Fruit fly (Drosophila melanogaster): ENCODE data around the gene CG12541.

Gene CG12541

DNA sequence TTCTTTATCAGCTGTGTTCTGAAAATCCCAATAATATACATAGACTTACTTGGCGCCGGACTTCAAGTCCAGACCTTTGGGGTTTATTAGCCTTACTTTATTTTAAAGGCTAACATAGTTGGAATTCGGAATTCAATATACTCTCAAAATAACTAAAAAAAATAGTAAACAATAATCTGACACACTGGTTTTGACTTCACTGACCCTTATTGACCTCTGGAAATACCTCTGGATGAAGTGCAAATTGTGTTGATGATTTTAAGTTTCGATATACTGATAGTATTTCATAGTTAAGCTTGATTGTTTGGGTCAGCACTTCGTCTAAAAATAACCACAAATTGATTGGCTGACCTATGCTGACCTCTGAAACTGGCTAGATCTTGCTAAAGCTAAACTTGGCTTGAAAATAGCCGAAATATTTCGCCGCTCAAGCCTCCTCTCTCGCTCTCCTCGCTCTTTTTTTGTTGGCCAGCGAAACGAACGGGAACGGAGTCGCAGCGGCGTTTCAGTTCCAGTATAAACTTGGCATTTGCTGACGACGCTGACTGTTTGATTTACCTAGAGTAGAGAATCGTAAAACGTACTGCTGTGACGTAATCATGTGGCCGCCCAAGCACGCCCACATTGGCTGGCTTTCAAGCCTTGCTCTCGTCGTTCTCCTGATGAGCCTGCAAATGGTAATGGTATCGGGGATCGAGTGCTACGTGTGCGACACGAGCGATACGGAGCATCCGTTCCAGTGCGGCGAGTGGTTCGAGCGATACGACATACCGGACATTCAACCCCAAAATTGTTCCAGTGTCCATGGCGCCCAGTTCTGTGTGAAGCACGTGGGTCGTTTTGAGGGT is 79.6 kb downstream of the CG12541 start, which contains the start of gene bou:
TSS of gene bou (plus strand) at position 507 of the 848 bp plus-strand sequence.
- TF ChIP-seq CG4496 (GFP tag; IDR thresholded peaks at IDR 0.05) (no peak), D1 (tag; optimal IDR thresholded peaks at IDR 0.05) (no peak), CG8159 (tag; optimal IDR thresholded peaks at IDR 0.05) (peak; percentile 10), Pif1B (GFP tag; optimal IDR thresholded peaks at IDR 0.05) (no peak), CG32121 (GFP tag; IDR thresholded peaks at IDR 0.05) (no peak), CG14655 (GFP tag; optimal IDR thresholded peaks at IDR 0.05) (peak; percentile 24), rn (GFP tag; IDR thresholded peaks at IDR 0.05) (no peak), CG12605 (GFP tag; IDR thresholded peaks at IDR 0.05) (no peak)

DNA sequence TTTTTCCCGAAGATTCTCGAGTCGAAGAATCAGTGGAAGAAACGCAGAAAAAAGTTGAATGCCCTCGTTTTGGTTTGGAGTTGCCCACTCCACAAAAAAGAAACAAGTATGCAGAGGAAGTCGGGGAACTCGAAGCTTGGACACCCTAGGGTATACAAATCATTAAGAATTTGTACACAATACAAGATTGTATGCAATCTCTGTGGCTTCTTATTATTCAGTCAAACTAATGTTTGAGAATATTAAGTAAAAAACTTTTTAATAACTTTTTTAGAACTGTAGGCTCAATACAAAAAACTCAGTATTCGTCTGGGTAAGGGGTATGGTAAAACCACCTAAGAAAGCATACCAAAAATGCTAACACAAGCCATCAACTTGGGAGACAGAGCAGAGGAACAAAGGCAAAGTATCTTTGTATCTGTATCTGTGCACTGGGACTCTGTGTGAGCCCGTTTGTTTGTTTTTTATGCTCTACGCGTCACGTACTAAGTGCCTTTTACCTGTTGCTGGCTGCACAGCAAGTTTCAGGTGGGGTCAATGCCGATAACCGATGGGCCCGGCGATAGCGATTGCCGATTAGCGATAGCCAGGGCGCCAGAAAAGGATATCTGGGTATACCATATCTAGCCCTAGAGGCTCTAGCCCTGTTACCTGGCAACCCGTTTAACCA is 80.5 kb downstream of the CG12541 start:
- no peak; the same call in none of the 2 replicates for TF ChIP-seq CG12605 (GFP tag; IDR thresholded peaks at IDR 0.05)
- peak; percentile 60; the same call in 2 of the 3 replicates for TF ChIP-seq fd96Ca (GFP tag; IDR thresholded peaks at IDR 0.05)
- peak; percentile 49 for TF ChIP-seq CG13204 (GFP tag; optimal IDR thresholded peaks at IDR 0.05)
- TF ChIP-seq gl (tag; optimal IDR thresholded peaks at IDR 0.05) = peak; percentile 53
- TF ChIP-seq CG32121 (GFP tag; IDR thresholded peaks at IDR 0.05) = peak; percentile 54
- peak; percentile 85 for TF ChIP-seq CG8301 (tag; optimal IDR thresholded peaks at IDR 0.05)
- TF ChIP-seq Snoo (tag; optimal IDR thresholded peaks at IDR 0.05) = peak; percentile 90
- peak; percentile 90 for TF ChIP-seq CG14655 (GFP tag; optimal IDR thresholded peaks at IDR 0.05)
- TF ChIP-seq CG17806 (tag; optimal IDR thresholded peaks at IDR 0.05) = peak; percentile 84
- peak; percentile 93 for TF ChIP-seq Pif1B (GFP tag; optimal IDR thresholded peaks at IDR 0.05)
- peak; percentile 89 for TF ChIP-seq Pif1A (GFP tag; optimal IDR thresholded peaks at IDR 0.05)
- TF ChIP-seq D1 (tag; optimal IDR thresholded peaks at IDR 0.05) = peak; percentile 54
- TF ChIP-seq CG10348 (GFP tag; IDR thresholded peaks at IDR 0.05) = no peak
- peak; percentile 80; the same call in 2 of the 3 replicates for TF ChIP-seq CG4496 (GFP tag; IDR thresholded peaks at IDR 0.05)
- peak; percentile 64 for TF ChIP-seq Ets98B (GFP tag; IDR thresholded peaks at IDR 0.05)
- peak; percentile 87 for TF ChIP-seq CG9948 (tag; optimal IDR thresholded peaks at IDR 0.05)
- TF ChIP-seq EcR (GFP tag; optimal IDR thresholded peaks at IDR 0.05) = peak; percentile 98
- peak; percentile 87 for TF ChIP-seq CG34367 (tag; optimal IDR thresholded peaks at IDR 0.05)
- peak; percentile 88 for TF ChIP-seq CG15710 (tag; optimal IDR thresholded peaks at IDR 0.05)
- TF ChIP-seq rn (GFP tag; IDR thresholded peaks at IDR 0.05) = peak; percentile 56
- peak; percentile 86 for TF ChIP-seq CG8159 (tag; optimal IDR thresholded peaks at IDR 0.05)

DNA sequence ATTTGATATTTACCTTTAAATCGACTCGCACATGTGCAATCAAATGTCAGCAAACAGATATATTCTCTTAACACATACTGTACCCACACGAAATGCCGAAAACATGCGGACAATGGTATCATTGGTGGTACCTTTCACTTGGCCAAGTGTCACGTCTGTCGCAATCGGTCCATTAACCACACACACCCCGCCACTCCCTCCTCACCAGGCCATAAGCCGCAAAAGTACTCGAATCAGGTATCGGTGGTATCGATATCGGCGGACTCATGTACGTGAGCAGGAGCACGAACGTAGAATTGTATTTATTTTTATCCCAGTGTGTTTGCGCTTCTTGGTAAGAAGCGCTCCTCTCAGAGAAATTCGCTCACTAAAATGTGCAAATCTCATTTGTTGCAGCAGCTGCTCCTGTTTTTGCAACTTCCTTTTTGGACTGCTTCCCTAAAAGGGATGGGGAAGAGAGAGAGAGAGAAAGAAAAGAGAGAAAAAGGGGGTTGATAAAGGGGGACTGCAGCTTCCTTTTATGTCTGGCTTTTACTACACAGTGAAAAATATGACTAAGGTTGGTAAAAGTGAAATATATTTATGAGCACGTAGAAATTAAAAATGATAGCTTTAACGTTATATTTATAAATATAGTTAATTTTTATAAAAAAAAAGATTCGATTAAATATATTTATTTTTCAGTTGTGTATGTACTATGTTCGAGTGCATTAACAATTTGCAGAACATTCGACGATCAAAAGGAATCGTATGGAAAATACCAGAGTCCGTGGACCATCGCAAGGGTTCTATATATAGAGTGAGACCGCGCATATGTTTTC is 82.1 kb downstream of the CG12541 start:
- TF ChIP-seq CG9948 (tag; optimal IDR thresholded peaks at IDR 0.05) (peak; percentile 70), CG4496 (GFP tag; IDR thresholded peaks at IDR 0.05) (peak; percentile 58; the same call in 2 of the 3 replicates), CG12605 (GFP tag; IDR thresholded peaks at IDR 0.05) (peak; percentile 58), Pif1A (GFP tag; optimal IDR thresholded peaks at IDR 0.05) (peak; percentile 39), CG10348 (GFP tag; IDR thresholded peaks at IDR 0.05) (no peak), CG8301 (tag; optimal IDR thresholded peaks at IDR 0.05) (peak; percentile 27), Pif1B (GFP tag; optimal IDR thresholded peaks at IDR 0.05) (peak; percentile 42), CG8159 (tag; optimal IDR thresholded peaks at IDR 0.05) (peak; percentile 78), D1 (tag; optimal IDR thresholded peaks at IDR 0.05) (no peak), CG32121 (GFP tag; IDR thresholded peaks at IDR 0.05) (no peak), CG17806 (tag; optimal IDR thresholded peaks at IDR 0.05) (peak; percentile 70), CG13204 (GFP tag; optimal IDR thresholded peaks at IDR 0.05) (peak; percentile 30), CG34367 (tag; optimal IDR thresholded peaks at IDR 0.05) (peak; percentile 43), CG15710 (tag; optimal IDR thresholded peaks at IDR 0.05) (peak; percentile 71), gl (tag; optimal IDR thresholded peaks at IDR 0.05) (no peak), Snoo (tag; optimal IDR thresholded peaks at IDR 0.05) (peak; percentile 71), CG14655 (GFP tag; optimal IDR thresholded peaks at IDR 0.05) (peak; percentile 66), rn (GFP tag; IDR thresholded peaks at IDR 0.05) (no peak), fd96Ca (GFP tag; IDR thresholded peaks at IDR 0.05) (no peak), Ets98B (GFP tag; IDR thresholded peaks at IDR 0.05) (no peak), EcR (GFP tag; optimal IDR thresholded peaks at IDR 0.05) (peak; percentile 50)

DNA sequence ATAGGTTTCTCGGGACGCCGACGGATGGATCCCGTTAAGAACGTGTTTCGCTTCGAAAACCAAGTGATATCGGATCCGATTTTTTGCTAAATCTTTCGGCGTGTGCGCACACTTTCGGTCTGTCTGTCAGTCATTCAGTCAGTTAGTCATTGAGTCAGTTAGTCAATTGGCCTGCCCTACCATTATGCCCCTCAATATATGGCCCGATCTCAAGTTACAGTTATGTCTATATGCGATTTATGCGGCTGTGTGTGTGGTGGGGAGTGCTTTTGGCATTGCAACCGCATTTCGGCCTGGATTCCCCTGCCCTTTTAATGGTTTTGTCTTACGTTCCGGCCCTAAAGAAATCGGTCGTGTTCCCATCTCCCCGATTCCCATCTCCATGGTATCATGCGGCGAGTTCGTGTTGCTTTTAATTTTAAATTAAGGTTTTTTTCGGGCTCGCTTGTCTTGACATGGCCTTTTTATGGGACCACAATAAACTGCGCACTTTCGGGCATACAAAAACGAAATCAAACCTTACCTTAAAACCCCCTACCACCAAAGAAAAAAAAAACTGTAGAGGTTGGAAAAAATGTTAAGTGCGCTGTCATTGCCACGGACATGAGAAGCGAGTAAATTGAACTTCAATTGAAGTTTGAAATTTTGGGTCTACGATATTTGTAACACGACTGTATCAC is 83.0 kb downstream of the CG12541 start:
- TF ChIP-seq CG14655 (GFP tag; optimal IDR thresholded peaks at IDR 0.05) = no peak
- TF ChIP-seq Snoo (tag; optimal IDR thresholded peaks at IDR 0.05) = no peak
- no peak for TF ChIP-seq D1 (tag; optimal IDR thresholded peaks at IDR 0.05)
- TF ChIP-seq Pif1A (GFP tag; optimal IDR thresholded peaks at IDR 0.05) = no peak

DNA sequence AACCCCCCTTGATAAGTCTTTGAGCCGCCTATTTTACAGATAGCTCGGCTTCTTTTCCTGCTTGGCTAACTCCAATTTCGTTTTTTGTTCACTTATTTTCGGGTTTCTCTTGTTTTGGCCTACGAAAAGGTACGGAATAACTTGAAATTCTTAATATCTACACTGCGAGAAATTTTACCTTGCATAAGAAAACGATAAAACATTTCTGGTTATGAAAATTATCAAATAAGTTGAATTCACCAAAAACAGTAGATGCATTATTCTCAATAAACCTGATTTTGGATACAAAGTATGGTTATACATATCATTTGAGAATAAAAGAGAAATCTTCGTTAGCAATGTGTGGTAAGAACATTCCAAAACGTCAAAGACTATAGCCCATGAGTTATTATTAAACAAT is 83.8 kb downstream of the CG12541 start:
- TF ChIP-seq Snoo (tag; optimal IDR thresholded peaks at IDR 0.05) (peak; percentile 8), CG17806 (tag; optimal IDR thresholded peaks at IDR 0.05) (peak; percentile 40), CG8301 (tag; optimal IDR thresholded peaks at IDR 0.05) (peak; percentile 21), CG9948 (tag; optimal IDR thresholded peaks at IDR 0.05) (peak; percentile 37), CG34367 (tag; optimal IDR thresholded peaks at IDR 0.05) (peak; percentile 27), CG32121 (GFP tag; IDR thresholded peaks at IDR 0.05) (no peak), CG15710 (tag; optimal IDR thresholded peaks at IDR 0.05) (peak; percentile 18), CG14655 (GFP tag; optimal IDR thresholded peaks at IDR 0.05) (peak; percentile 46), CG10348 (GFP tag; IDR thresholded peaks at IDR 0.05) (no peak), CG8159 (tag; optimal IDR thresholded peaks at IDR 0.05) (peak; percentile 61)
